Fruit fly (Drosophila melanogaster) whole organism, pupa: ENCODE data around the gene wus.

Experiments used
- CG10348 ChIP-seq: fragments of 200-800 bp; sonication (Bioruptor generic); IDR thresholded peaks from 2 replicates; pipeline ENCODE4 v1.3.6; 2022; ENCODE audit warnings: missing biosample characterization, missing genetic modification characterization
- CG13204 ChIP-seq: fragments of 200-800 bp; sonication (Bioruptor generic); optimal IDR thresholded peaks from 2 replicates; lab custom pipeline; 2018; ENCODE audit warnings: missing biosample characterization, mild to moderate bottlenecking, missing genetic modification characterization, moderate library complexity
- CG4496 ChIP-seq: fragments of 200-800 bp; sonication (Bioruptor generic); IDR thresholded peaks from 3 replicates; pipeline ENCODE4 v1.3.6; 2022; ENCODE audit warnings: missing biosample characterization, missing genetic modification characterization
- CG8159 ChIP-seq: fragments of 200-800 bp; sonication (Bioruptor generic); optimal IDR thresholded peaks from 3 replicates; lab custom pipeline; 2018; ENCODE audit warnings: missing biosample characterization, mild to moderate bottlenecking, missing genetic modification characterization, moderate library complexity
- EcR ChIP-seq: fragments of 200-800 bp; sonication (Bioruptor generic); optimal IDR thresholded peaks from 3 replicates; lab custom pipeline; 2019; ENCODE audit warnings: missing biosample characterization, missing genetic modification characterization, mild to moderate bottlenecking, moderate library complexity, missing genetic modification reagents
- Pif1A ChIP-seq: fragments of 200-800 bp; sonication (Bioruptor generic); optimal IDR thresholded peaks from 3 replicates; lab custom pipeline; 2016; ENCODE audit warnings: missing biosample characterization, missing genetic modification characterization
- gl ChIP-seq: fragments of 200-800 bp; sonication (Bioruptor generic); optimal IDR thresholded peaks from 2 replicates; lab custom pipeline; 2018; ENCODE audit warnings: missing biosample characterization, mild to moderate bottlenecking, missing genetic modification characterization

DNA sequence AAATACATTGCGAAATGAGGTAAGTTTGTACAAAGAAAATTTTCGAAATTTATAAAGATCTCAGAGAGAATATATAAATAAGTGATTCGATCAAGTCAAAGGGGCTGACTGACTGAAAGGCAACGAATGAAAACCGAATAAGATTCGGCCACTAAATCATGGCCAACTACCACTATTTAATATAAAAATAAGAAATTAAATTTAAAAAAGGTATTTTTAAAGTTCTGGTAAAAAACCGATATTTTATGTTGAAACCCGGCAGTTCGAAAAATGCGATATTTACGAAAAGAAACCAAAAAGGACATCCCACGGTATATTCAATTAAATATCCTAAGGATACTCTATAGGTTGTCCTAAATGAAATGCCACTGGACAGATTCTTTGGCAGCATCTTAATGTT lies 43.6 kb downstream of the wus start, which contains the start of gene CG33252:
- TF ChIP-seq EcR (GFP tag; lab: Kevin White, UChicago), result no peak
- TF ChIP-seq CG4496 (GFP tag; lab: Robert Waterston, UW), result no peak
- no peak for TF ChIP-seq gl (tag; lab: Kevin White, UChicago)
- TF ChIP-seq CG13204, result no peak
- no peak for TF ChIP-seq CG10348 (GFP tag; lab: Robert Waterston, UW)
- TF ChIP-seq CG8159, result no peak
- TF ChIP-seq Pif1A (GFP tag; lab: Kevin White, UChicago), result no peak
